Fruit fly (Drosophila melanogaster) whole organism, embryonic: ENCODE measurements around the gene Cdc7.

Source experiments
- CG10543 ChIP-seq: fragments of 200-800 bp; sonication (Bioruptor generic); optimal IDR thresholded peaks from 3 replicates; lab custom pipeline; 2017; ENCODE audit warnings: missing biosample characterization, mild to moderate bottlenecking, missing genetic modification characterization, moderate library complexity
- CG10654 ChIP-seq: fragments of 200-800 bp; sonication (Bioruptor generic); optimal IDR thresholded peaks from 2 replicates; lab custom pipeline; 2016; ENCODE audit warnings: missing biosample characterization, missing genetic modification characterization
- CG11504 ChIP-seq: fragments of 200-800 bp; sonication (Bioruptor generic); optimal IDR thresholded peaks from 3 replicates; lab custom pipeline; 2019; ENCODE audit warnings: missing biosample characterization, mild to moderate bottlenecking, missing genetic modification characterization, moderate library complexity
- CG11560 ChIP-seq: fragments of 200-800 bp; sonication (Bioruptor generic); IDR thresholded peaks from 3 replicates; pipeline ENCODE4 v1.3.6; 2022; ENCODE audit warnings: missing biosample characterization, missing genetic modification characterization
- CG11723 ChIP-seq: fragments of 200-800 bp; sonication (Bioruptor generic); optimal IDR thresholded peaks from 2 replicates; lab custom pipeline; 2017; ENCODE audit warnings: missing biosample characterization, mild to moderate bottlenecking, missing genetic modification characterization
- CG12104 ChIP-seq: fragments of 200-800 bp; sonication (Bioruptor generic); optimal IDR thresholded peaks from 3 replicates; lab custom pipeline; 2016; ENCODE audit warnings: missing biosample characterization, missing genetic modification characterization
- CG12942 ChIP-seq: fragments of 200-800 bp; sonication (Bioruptor generic); optimal IDR thresholded peaks from 3 replicates; lab custom pipeline; 2016; ENCODE audit warnings: missing biosample characterization, missing genetic modification characterization
- CG13894 ChIP-seq: fragments of 200-800 bp; sonication (Bioruptor generic); optimal IDR thresholded peaks from 3 replicates; lab custom pipeline; 2018; ENCODE audit warnings: missing biosample characterization, mild to moderate bottlenecking, missing genetic modification characterization, moderate library complexity
- CG14014 ChIP-seq: fragments of 200-800 bp; sonication (Bioruptor generic); IDR thresholded peaks from 2 replicates; pipeline ENCODE4 v1.3.6; 2022; ENCODE audit warnings: missing biosample characterization, missing genetic modification characterization
- CG15073 ChIP-seq: fragments of 200-800 bp; sonication (Bioruptor generic); optimal IDR thresholded peaks from 2 replicates; lab custom pipeline; 2016; ENCODE audit warnings: missing biosample characterization, missing genetic modification characterization
- CG15514 ChIP-seq: fragments of 200-800 bp; sonication (Bioruptor generic); optimal IDR thresholded peaks from 3 replicates; lab custom pipeline; 2017; ENCODE audit warnings: missing biosample characterization, missing genetic modification characterization, mild to moderate bottlenecking, moderate library complexity, missing genetic modification reagents
- CG31224 ChIP-seq: fragments of 200-800 bp; sonication (Bioruptor generic); IDR thresholded peaks from 2 replicates; pipeline ENCODE4 v1.3.6; 2022; ENCODE audit warnings: missing biosample characterization, missing genetic modification characterization
- CG31441 ChIP-seq: fragments of 200-800 bp; sonication (Bioruptor generic); IDR thresholded peaks from 2 replicates; pipeline ENCODE4 v1.3.6; 2022; ENCODE audit warnings: missing biosample characterization, missing genetic modification characterization
- CG42726 ChIP-seq: fragments of 200-800 bp; sonication (Bioruptor generic); IDR thresholded peaks from 2 replicates; pipeline ENCODE4 v1.3.6; 2022; ENCODE audit warnings: missing biosample characterization, missing genetic modification characterization; ENCODE audit not compliant: partially characterized antibody
- CG43689 ChIP-seq: fragments of 200-800 bp; sonication (Bioruptor generic); IDR thresholded peaks from 2 replicates; pipeline ENCODE4 v1.3.6; 2022; ENCODE audit warnings: missing biosample characterization, missing genetic modification characterization
- CG4854 ChIP-seq: fragments of 200-800 bp; sonication (Bioruptor generic); optimal IDR thresholded peaks from 2 replicates; lab custom pipeline; 2016; ENCODE audit warnings: missing biosample characterization, missing genetic modification characterization, inconsistent platforms
- CG5245 ChIP-seq: fragments of 200-800 bp; sonication (Bioruptor generic); optimal IDR thresholded peaks from 3 replicates; lab custom pipeline; 2016; ENCODE audit warnings: missing biosample characterization, missing genetic modification characterization
- CG6654 ChIP-seq: fragments of 200-800 bp; sonication (Bioruptor generic); optimal IDR thresholded peaks from 2 replicates; lab custom pipeline; 2017; ENCODE audit warnings: missing biosample characterization, mild to moderate bottlenecking, missing genetic modification characterization
- CG7357 ChIP-seq: fragments of 200-800 bp; sonication (Bioruptor generic); IDR thresholded peaks from 3 replicates; pipeline ENCODE4 v1.3.6; 2022; ENCODE audit warnings: missing biosample characterization, missing genetic modification characterization
- CG7786 ChIP-seq: fragments of 200-800 bp; sonication (Bioruptor generic); optimal IDR thresholded peaks from 2 replicates; lab custom pipeline; 2016; ENCODE audit warnings: missing biosample characterization, missing genetic modification characterization
- CG7963 ChIP-seq: fragments of 200-800 bp; sonication (Bioruptor generic); IDR thresholded peaks from 3 replicates; pipeline ENCODE4 v1.3.6; 2022; ENCODE audit warnings: missing biosample characterization, missing genetic modification characterization; ENCODE audit not compliant: partially characterized antibody
- D19B ChIP-seq: fragments of 200-800 bp; sonication (Bioruptor generic); optimal IDR thresholded peaks from 2 replicates; lab custom pipeline; 2017; ENCODE audit warnings: missing biosample characterization, mild to moderate bottlenecking, missing genetic modification characterization
- Fer2 ChIP-seq: fragments of 200-800 bp; sonication (Bioruptor generic); optimal IDR thresholded peaks from 2 replicates; lab custom pipeline; 2018; ENCODE audit warnings: missing biosample characterization, mild to moderate bottlenecking, missing genetic modification characterization, moderate library complexity
- HLH4C ChIP-seq: fragments of 200-800 bp; sonication (Bioruptor generic); IDR thresholded peaks from 3 replicates; pipeline ENCODE4 v1.3.6; 2022; ENCODE audit warnings: missing biosample characterization, missing genetic modification characterization; ENCODE audit not compliant: partially characterized antibody
- Jarid2 ChIP-seq: fragments of 200-800 bp; sonication (Bioruptor generic); optimal IDR thresholded peaks from 3 replicates; lab custom pipeline; 2017; ENCODE audit warnings: mild to moderate bottlenecking, missing biosample characterization, missing genetic modification reagents, missing genetic modification characterization
- Oaz ChIP-seq: fragments of 200-800 bp; sonication (Bioruptor generic); IDR thresholded peaks from 2 replicates; pipeline ENCODE4 v1.3.6; 2022; ENCODE audit warnings: missing biosample characterization, missing genetic modification characterization
- Tbp ChIP-seq: fragments of >200 bp; optimal IDR thresholded peaks from 2 replicates; lab custom pipeline; 2018; ENCODE audit warnings: missing biosample characterization, missing genetic modification characterization
- bcd ChIP-seq: fragments of 200-800 bp; sonication (Bioruptor generic); optimal IDR thresholded peaks from 2 replicates; lab custom pipeline; 2017; ENCODE audit warnings: missing biosample characterization, mild to moderate bottlenecking, missing genetic modification characterization
- caup ChIP-seq: fragments of 200-800 bp; sonication (Bioruptor generic); optimal IDR thresholded peaks from 3 replicates; lab custom pipeline; 2017; ENCODE audit warnings: missing biosample characterization, mild to moderate bottlenecking, missing genetic modification characterization, moderate library complexity; ENCODE audit not compliant: severe bottlenecking
- crc ChIP-seq: fragments of 200-800 bp; sonication (Bioruptor generic); optimal IDR thresholded peaks from 2 replicates; lab custom pipeline; 2016; ENCODE audit warnings: missing biosample characterization, missing genetic modification characterization
- hth ChIP-seq: fragments of >200 bp; optimal IDR thresholded peaks from 2 replicates; lab custom pipeline; 2017; ENCODE audit warnings: inconsistent platforms
- insv ChIP-seq, 2 experiments: fragments of 200-800 bp; sonication (Bioruptor generic); optimal IDR thresholded peaks; 3 replicates each; lab custom pipeline; 2016 to 2018; ENCODE audit warnings: missing biosample characterization in 2 of 2, missing genetic modification characterization in 2 of 2
- jumu ChIP-seq: fragments of 200-800 bp; sonication (Bioruptor generic); optimal IDR thresholded peaks from 3 replicates; lab custom pipeline; 2016; ENCODE audit warnings: missing biosample characterization, missing genetic modification characterization
- lab ChIP-seq: fragments of 200-800 bp; sonication (Bioruptor generic); optimal IDR thresholded peaks from 3 replicates; lab custom pipeline; 2017; ENCODE audit warnings: missing biosample characterization, missing genetic modification characterization, mild to moderate bottlenecking, moderate library complexity, missing genetic modification reagents
- lilli ChIP-seq: fragments of 200-800 bp; sonication (Bioruptor generic); optimal IDR thresholded peaks from 3 replicates; lab custom pipeline; 2016; ENCODE audit warnings: missing biosample characterization, missing genetic modification characterization
- nau ChIP-seq: fragments of 200-800 bp; sonication (Bioruptor generic); optimal IDR thresholded peaks from 3 replicates; lab custom pipeline; 2017; ENCODE audit warnings: missing biosample characterization, mild to moderate bottlenecking, missing genetic modification characterization, missing genetic modification reagents
- oc ChIP-seq: fragments of 200-800 bp; sonication (Bioruptor generic); optimal IDR thresholded peaks from 2 replicates; lab custom pipeline; 2018; ENCODE audit warnings: missing biosample characterization, mild to moderate bottlenecking, missing genetic modification characterization, moderate library complexity
- odd ChIP-seq: fragments of 200-800 bp; sonication (Bioruptor generic); optimal IDR thresholded peaks from 2 replicates; lab custom pipeline; 2017; ENCODE audit warnings: missing biosample characterization, mild to moderate bottlenecking, missing genetic modification characterization
- pan ChIP-seq, 4 experiments: fragments of >200 bp in 3 of 4; fragments of 200-800 bp in 1 of 4; sonication (Bioruptor generic) in 1 of 4; optimal IDR thresholded peaks in 3 of 4; IDR thresholded peaks in 1 of 4; 2 replicates each; pipeline versions ENCODE4 v1.3.6 to Lab custom; 2017 to 2022; ENCODE audit warnings: missing biosample characterization in 2 of 4, missing genetic modification characterization in 2 of 4, mixed read lengths in 1 of 4
- peb ChIP-seq: fragments of 200-800 bp; sonication (Bioruptor generic); IDR thresholded peaks from 2 replicates; pipeline ENCODE4 v1.3.6; 2022; ENCODE audit warnings: missing biosample characterization, missing genetic modification characterization
- pnt ChIP-seq: fragments of 200-800 bp; sonication (Bioruptor generic); optimal IDR thresholded peaks from 3 replicates; lab custom pipeline; 2016; ENCODE audit warnings: missing biosample characterization, missing genetic modification characterization
- repo ChIP-seq: fragments of 200-800 bp; sonication (Bioruptor generic); optimal IDR thresholded peaks from 2 replicates; lab custom pipeline; 2016; ENCODE audit warnings: missing biosample characterization, missing genetic modification characterization
- ro ChIP-seq: fragments of 200-800 bp; sonication (Bioruptor generic); IDR thresholded peaks from 2 replicates; pipeline ENCODE4 v1.3.6; 2022; ENCODE audit warnings: missing biosample characterization, missing genetic modification characterization
- run ChIP-seq: fragments of 200-800 bp; sonication (Bioruptor generic); optimal IDR thresholded peaks from 3 replicates; lab custom pipeline; 2018; ENCODE audit warnings: missing biosample characterization, mild to moderate bottlenecking, missing genetic modification characterization
- shn ChIP-seq: fragments of 200-800 bp; sonication (Bioruptor generic); optimal IDR thresholded peaks from 3 replicates; lab custom pipeline; 2016; ENCODE audit warnings: missing biosample characterization, missing genetic modification characterization
- sr ChIP-seq: fragments of 200-800 bp; sonication (Bioruptor generic); IDR thresholded peaks from 3 replicates; pipeline ENCODE4 v1.3.6; 2022; ENCODE audit warnings: missing biosample characterization, missing genetic modification characterization
- ssp ChIP-seq: fragments of 200-800 bp; sonication (Bioruptor generic); IDR thresholded peaks from 2 replicates; pipeline ENCODE4 v1.3.6; 2022; ENCODE audit warnings: missing biosample characterization, missing genetic modification characterization
- zen ChIP-seq: fragments of 200-800 bp; sonication (Bioruptor generic); optimal IDR thresholded peaks from 3 replicates; lab custom pipeline; 2018; ENCODE audit warnings: missing biosample characterization, mild to moderate bottlenecking, missing genetic modification characterization, moderate library complexity

The Cdc7 gene

dm6 chrX:6678635-6679501 lies 24.5 kb downstream of the Cdc7 start, which contains the start of gene ND-ASHI (continued):
- peak; percentile 89 for TF ChIP-seq CG11560 (tag; lab: Robert Waterston, UW)
- peak; percentile 84 for TF ChIP-seq zen
- peak; percentile 88 for TF ChIP-seq CG7786 (GFP tag; lab: Kevin White, UChicago)
- peak; percentile 90 for TF ChIP-seq CG11723 (GFP tag; lab: Kevin White, UChicago)
- TF ChIP-seq lab = peak; percentile 98
- peak; percentile 98 for TF ChIP-seq CG13894 (tag; lab: Kevin White, UChicago)
- peak; percentile 81 for TF ChIP-seq ssp (GFP tag; lab: Robert Waterston, UW)
- TF ChIP-seq CG15073 (GFP tag; lab: Kevin White, UChicago) = peak; percentile 73
- TF ChIP-seq D19B (GFP tag; lab: Kevin White, UChicago) = peak; percentile 91
- peak; percentile 87 for TF ChIP-seq CG43689 (GFP tag; lab: Robert Waterston, UW)
- peak; percentile 81 to 96 for TF ChIP-seq insv (GFP tag; optimal IDR thresholded peaks at IDR 0.05; lab: Kevin White, UChicago)
- peak; percentile 78 for TF ChIP-seq ro (GFP tag; lab: Robert Waterston, UW)
- TF ChIP-seq CG5245 (GFP tag; lab: Kevin White, UChicago) = peak; percentile 94
- TF ChIP-seq lilli (GFP tag; lab: Kevin White, UChicago) = peak; percentile 97
- peak; percentile 92 for TF ChIP-seq CG11504
- peak; percentile 89 for TF ChIP-seq Fer2 (tag; lab: Kevin White, UChicago)
- TF ChIP-seq CG14014 = peak; percentile 97
- TF ChIP-seq CG12104 (GFP tag; lab: Kevin White, UChicago) = peak; percentile 90
- no peak for TF ChIP-seq CG7963 (GFP tag; lab: Robert Waterston, UW)
- TF ChIP-seq CG10654 (GFP tag; lab: Kevin White, UChicago) = peak; percentile 87
- peak; percentile 96 for TF ChIP-seq CG10543 (GFP tag; lab: Kevin White, UChicago)
- TF ChIP-seq hth (lab: Kevin White, UChicago) = no peak
- TF ChIP-seq nau = no peak
- peak; percentile 95 for TF ChIP-seq bcd (GFP tag; lab: Kevin White, UChicago)
- peak; percentile 86 for TF ChIP-seq jumu (GFP tag; lab: Kevin White, UChicago)
- TF ChIP-seq pnt (GFP tag; lab: Kevin White, UChicago) = peak; percentile 88
- TF ChIP-seq CG12942 (GFP tag; lab: Kevin White, UChicago) = peak; percentile 87
- TF ChIP-seq CG7357 (GFP tag; lab: Robert Waterston, UW) = peak; percentile 86
- TF ChIP-seq repo = peak; percentile 86
- TF ChIP-seq CG31224 (GFP tag; lab: Robert Waterston, UW) = peak; percentile 94
- TF ChIP-seq sr (GFP tag; lab: Robert Waterston, UW) = peak; percentile 90
- TF ChIP-seq crc (GFP tag; lab: Kevin White, UChicago) = peak; percentile 85
- TF ChIP-seq CG31441 (GFP tag; lab: Robert Waterston, UW) = peak; percentile 89
- peak; percentile 92 for TF ChIP-seq odd (GFP tag; lab: Kevin White, UChicago)
- TF ChIP-seq CG6654 = peak; percentile 83
- peak; percentile 93 for TF ChIP-seq CG15514
- TF ChIP-seq oc = peak; percentile 90
- no peak for TF ChIP-seq pan (optimal IDR thresholded peaks at IDR 0.05; lab: Kevin White, UChicago)
- TF ChIP-seq pan (GFP tag; optimal IDR thresholded peaks at IDR 0.05 in 1 of 2, IDR thresholded peaks at IDR 0.05 in 1 of 2) = peak in 1 of 2 experiments; percentile 97
- no peak for TF ChIP-seq CG42726 (GFP tag; lab: Robert Waterston, UW)
- peak; percentile 92 for TF ChIP-seq Oaz (GFP tag; lab: Robert Waterston, UW)
- peak; percentile 93 for TF ChIP-seq CG4854 (GFP tag; lab: Kevin White, UChicago)
- TF ChIP-seq peb (GFP tag; lab: Robert Waterston, UW) = peak; percentile 90
- TF ChIP-seq caup (GFP tag; lab: Kevin White, UChicago) = peak; percentile 98
- no peak for TF ChIP-seq Jarid2 (GFP tag; lab: Kevin White, UChicago)
- peak; percentile 75 for TF ChIP-seq run
- peak; percentile 77 for TF ChIP-seq shn (GFP tag; lab: Kevin White, UChicago)
- no peak for TF ChIP-seq Tbp (GFP tag; lab: Kevin White, UChicago)
- no peak for TF ChIP-seq HLH4C (GFP tag; lab: Robert Waterston, UW)
